Fruit fly (Drosophila melanogaster) whole organism, embryonic: ENCODE data around the gene CG8925.

Experiments
- Antp ChIP-seq: fragments of 200-800 bp; sonication (Bioruptor generic); optimal IDR thresholded peaks from 3 replicates; lab custom pipeline; 2016; ENCODE audit warnings: missing biosample characterization, missing genetic modification characterization
- Atf-2 ChIP-seq: fragments of 200-800 bp; sonication (Bioruptor generic); optimal IDR thresholded peaks from 2 replicates; lab custom pipeline; 2016; ENCODE audit warnings: missing biosample characterization, missing genetic modification characterization
- BEAF-32 ChIP-seq: fragments of 200-800 bp; sonication (Bioruptor generic); optimal IDR thresholded peaks from 3 replicates; lab custom pipeline; 2017; ENCODE audit warnings: missing biosample characterization, missing genetic modification characterization, mild to moderate bottlenecking, moderate library complexity, missing genetic modification reagents
- Bgb ChIP-seq: fragments of 200-800 bp; sonication (Bioruptor generic); IDR thresholded peaks from 2 replicates; pipeline ENCODE4 v1.3.6; 2022; ENCODE audit warnings: missing biosample characterization, missing genetic modification characterization; ENCODE audit not compliant: partially characterized antibody
- CG10366 ChIP-seq: fragments of 200-800 bp; sonication (Bioruptor generic); IDR thresholded peaks from 2 replicates; pipeline ENCODE4 v1.3.6; 2022; ENCODE audit warnings: missing biosample characterization, missing genetic modification characterization
- CG11560 ChIP-seq: fragments of 200-800 bp; sonication (Bioruptor generic); IDR thresholded peaks from 3 replicates; pipeline ENCODE4 v1.3.6; 2022; ENCODE audit warnings: missing biosample characterization, missing genetic modification characterization
- CG13287 ChIP-seq: fragments of 200-800 bp; sonication (Bioruptor generic); IDR thresholded peaks from 2 replicates; pipeline ENCODE4 v1.3.6; 2022; ENCODE audit warnings: missing biosample characterization, missing genetic modification characterization; ENCODE audit not compliant: partially characterized antibody
- CG13296 ChIP-seq: fragments of 200-800 bp; sonication (Bioruptor generic); optimal IDR thresholded peaks from 3 replicates; lab custom pipeline; 2018; ENCODE audit warnings: missing biosample characterization, mild to moderate bottlenecking, missing genetic modification characterization
- CG13775 ChIP-seq: fragments of 200-800 bp; sonication (Bioruptor generic); optimal IDR thresholded peaks from 3 replicates; lab custom pipeline; 2017; ENCODE audit warnings: missing biosample characterization, mild to moderate bottlenecking, missing genetic modification characterization
- CG17328 ChIP-seq: fragments of 200-800 bp; sonication (Bioruptor generic); IDR thresholded peaks from 2 replicates; pipeline ENCODE4 v1.3.6; 2022; ENCODE audit warnings: missing biosample characterization, missing genetic modification characterization
- CG17568 ChIP-seq: fragments of 200-800 bp; sonication (Bioruptor generic); optimal IDR thresholded peaks from 2 replicates; lab custom pipeline; 2018; ENCODE audit warnings: missing biosample characterization, mild to moderate bottlenecking, missing genetic modification characterization, moderate library complexity
- CG18619 ChIP-seq: fragments of 200-800 bp; sonication (Bioruptor generic); optimal IDR thresholded peaks from 3 replicates; lab custom pipeline; 2017; ENCODE audit warnings: missing biosample characterization, mild to moderate bottlenecking, missing genetic modification characterization
- CG30020 ChIP-seq: fragments of 200-800 bp; optimal IDR thresholded peaks from 2 replicates; lab custom pipeline; 2019; ENCODE audit warnings: missing biosample characterization, mild to moderate bottlenecking, missing genetic modification characterization, moderate library complexity
- CG32772 ChIP-seq: fragments of 200-800 bp; sonication (Bioruptor generic); IDR thresholded peaks from 2 replicates; pipeline ENCODE4 v1.3.6; 2022; ENCODE audit warnings: missing biosample characterization, missing genetic modification characterization
- CG4328 ChIP-seq: fragments of 200-800 bp; sonication (Bioruptor generic); optimal IDR thresholded peaks from 3 replicates; lab custom pipeline; 2017; ENCODE audit warnings: missing biosample characterization, missing genetic modification reagents, missing genetic modification characterization
- CG4820 ChIP-seq: fragments of 200-800 bp; sonication (Bioruptor generic); optimal IDR thresholded peaks from 3 replicates; lab custom pipeline; 2016; ENCODE audit warnings: missing biosample characterization, missing genetic modification characterization
- CG6765 ChIP-seq: fragments of 200-800 bp; sonication (Bioruptor generic); optimal IDR thresholded peaks from 3 replicates; lab custom pipeline; 2017; ENCODE audit warnings: missing biosample characterization, mild to moderate bottlenecking, missing genetic modification characterization
- CG6813 ChIP-seq: fragments of 200-800 bp; sonication (Bioruptor generic); optimal IDR thresholded peaks from 2 replicates; lab custom pipeline; 2017; ENCODE audit warnings: missing biosample characterization, missing genetic modification characterization, mild to moderate bottlenecking, moderate library complexity, missing genetic modification reagents
- CG7963 ChIP-seq: fragments of 200-800 bp; sonication (Bioruptor generic); IDR thresholded peaks from 3 replicates; pipeline ENCODE4 v1.3.6; 2022; ENCODE audit warnings: missing biosample characterization, missing genetic modification characterization; ENCODE audit not compliant: partially characterized antibody
- CG8924 ChIP-seq: fragments of 200-800 bp; optimal IDR thresholded peaks from 3 replicates; lab custom pipeline; 2019; ENCODE audit warnings: missing biosample characterization, mild to moderate bottlenecking, missing genetic modification characterization, moderate library complexity
- CG8944 ChIP-seq: fragments of 200-800 bp; sonication (Bioruptor generic); optimal IDR thresholded peaks from 3 replicates; lab custom pipeline; 2016; ENCODE audit warnings: missing biosample characterization, missing genetic modification characterization
- D19A ChIP-seq: fragments of 200-800 bp; optimal IDR thresholded peaks from 3 replicates; lab custom pipeline; 2019; ENCODE audit warnings: missing biosample characterization, mild to moderate bottlenecking, missing genetic modification characterization, moderate library complexity
- Dad ChIP-seq: fragments of 200-800 bp; sonication (Bioruptor generic); optimal IDR thresholded peaks from 3 replicates; lab custom pipeline; 2016; ENCODE audit warnings: missing biosample characterization, missing genetic modification characterization
- Dll ChIP-seq: fragments of 200-800 bp; sonication (Bioruptor generic); IDR thresholded peaks from 4 replicates; pipeline ENCODE4 v1.3.6; 2022; ENCODE audit warnings: missing biosample characterization, missing genetic modification characterization; ENCODE audit not compliant: partially characterized antibody
- Doc3 ChIP-seq: fragments of 200-800 bp; sonication (Bioruptor generic); IDR thresholded peaks from 3 replicates; pipeline ENCODE4 v1.3.6; 2022; ENCODE audit warnings: missing biosample characterization, missing genetic modification characterization; ENCODE audit not compliant: partially characterized antibody
- Fer2 ChIP-seq: fragments of 200-800 bp; sonication (Bioruptor generic); optimal IDR thresholded peaks from 2 replicates; lab custom pipeline; 2018; ENCODE audit warnings: missing biosample characterization, mild to moderate bottlenecking, missing genetic modification characterization, moderate library complexity
- Fer3 ChIP-seq: fragments of 200-800 bp; sonication (Bioruptor generic); optimal IDR thresholded peaks from 2 replicates; lab custom pipeline; 2018; ENCODE audit warnings: missing biosample characterization, mild to moderate bottlenecking, missing genetic modification characterization, moderate library complexity
- Hr51 ChIP-seq, 2 experiments: fragments of 200-800 bp; sonication (Bioruptor generic); optimal IDR thresholded peaks; 2 replicates in 1 of 2; 3 replicates in 1 of 2; lab custom pipeline; 2016 to 2018; ENCODE audit warnings: missing biosample characterization in 2 of 2, missing genetic modification characterization in 2 of 2, mild to moderate bottlenecking in 1 of 2, moderate library complexity in 1 of 2
- Mes4 ChIP-seq: fragments of 200-800 bp; sonication (Bioruptor generic); optimal IDR thresholded peaks from 2 replicates; lab custom pipeline; 2016; ENCODE audit warnings: missing biosample characterization, missing genetic modification characterization
- cas ChIP-seq: fragments of 200-800 bp; sonication (Bioruptor generic); IDR thresholded peaks from 2 replicates; pipeline ENCODE4 v1.3.6; 2022; ENCODE audit warnings: missing biosample characterization, missing genetic modification characterization
- da ChIP-seq: fragments of 200-800 bp; sonication (Bioruptor generic); optimal IDR thresholded peaks from 2 replicates; lab custom pipeline; 2016; ENCODE audit warnings: missing biosample characterization, missing genetic modification characterization
- dysf ChIP-seq: fragments of 200-800 bp; sonication (Bioruptor generic); IDR thresholded peaks from 3 replicates; pipeline ENCODE4 v1.3.6; 2022; ENCODE audit warnings: missing biosample characterization, missing genetic modification characterization
- ewg ChIP-seq: fragments of 200-800 bp; sonication (Bioruptor generic); optimal IDR thresholded peaks from 3 replicates; lab custom pipeline; 2017; ENCODE audit warnings: mild to moderate bottlenecking, missing biosample characterization, missing genetic modification reagents, missing genetic modification characterization
- gem ChIP-seq: fragments of 200-800 bp; sonication (Bioruptor generic); optimal IDR thresholded peaks from 2 replicates; lab custom pipeline; 2019; ENCODE audit warnings: missing biosample characterization, mild to moderate bottlenecking, missing genetic modification characterization, moderate library complexity
- insv ChIP-seq, 2 experiments: fragments of 200-800 bp; sonication (Bioruptor generic); optimal IDR thresholded peaks; 3 replicates each; lab custom pipeline; 2016 to 2018; ENCODE audit warnings: missing biosample characterization in 2 of 2, missing genetic modification characterization in 2 of 2
- inv ChIP-seq: fragments of 200-800 bp; sonication (Bioruptor generic); IDR thresholded peaks from 2 replicates; pipeline ENCODE4 v1.3.6; 2022; ENCODE audit warnings: missing biosample characterization, missing genetic modification characterization; ENCODE audit not compliant: partially characterized antibody
- ken ChIP-seq: fragments of 200-800 bp; sonication (Bioruptor generic); IDR thresholded peaks from 3 replicates; pipeline ENCODE4 v1.3.6; 2022; ENCODE audit warnings: missing biosample characterization, missing genetic modification characterization
- mam ChIP-seq: fragments of 200-800 bp; sonication (Bioruptor generic); optimal IDR thresholded peaks from 3 replicates; lab custom pipeline; 2016; ENCODE audit warnings: missing biosample characterization, missing genetic modification characterization
- nerfin-2 ChIP-seq: fragments of 200-800 bp; sonication (Bioruptor generic); IDR thresholded peaks from 2 replicates; pipeline ENCODE4 v1.3.6; 2022; ENCODE audit warnings: missing biosample characterization, missing genetic modification characterization; ENCODE audit not compliant: partially characterized antibody
- peb ChIP-seq: fragments of 200-800 bp; sonication (Bioruptor generic); IDR thresholded peaks from 2 replicates; pipeline ENCODE4 v1.3.6; 2022; ENCODE audit warnings: missing biosample characterization, missing genetic modification characterization
- prd ChIP-seq, 3 experiments: fragments of >200 bp in 2 of 3; fragments of 200-800 bp in 1 of 3; sonication (Bioruptor generic) in 1 of 3; optimal IDR thresholded peaks in 2 of 3; IDR thresholded peaks in 1 of 3; 2 replicates in 2 of 3; 3 replicates in 1 of 3; pipeline versions ENCODE4 v1.3.6 to Lab custom; 2017 to 2022; ENCODE audit warnings: missing biosample characterization in 1 of 3, missing genetic modification characterization in 1 of 3
- sd ChIP-seq: fragments of 200-800 bp; sonication (Bioruptor generic); optimal IDR thresholded peaks from 3 replicates; lab custom pipeline; 2018; ENCODE audit warnings: missing biosample characterization, mild to moderate bottlenecking, missing genetic modification characterization, moderate library complexity
- sens ChIP-seq: fragments of 200-800 bp; sonication (Bioruptor generic); peaks from one replicate; lab custom pipeline; 2016; ENCODE audit warnings: missing biosample characterization, missing genetic modification characterization
- sr ChIP-seq: fragments of 200-800 bp; sonication (Bioruptor generic); IDR thresholded peaks from 3 replicates; pipeline ENCODE4 v1.3.6; 2022; ENCODE audit warnings: missing biosample characterization, missing genetic modification characterization
- ttk ChIP-seq: fragments of 200-800 bp; sonication (Bioruptor generic); IDR thresholded peaks from 2 replicates; pipeline ENCODE4 v2.1.2; 2022; ENCODE audit warnings: missing biosample characterization, missing genetic modification characterization
- wdn ChIP-seq: fragments of 200-800 bp; sonication (Bioruptor generic); IDR thresholded peaks from 2 replicates; pipeline ENCODE4 v1.3.6; 2022; ENCODE audit warnings: missing biosample characterization, missing genetic modification characterization
- zf30C ChIP-seq: fragments of 200-800 bp; sonication (Bioruptor generic); optimal IDR thresholded peaks from 3 replicates; lab custom pipeline; 2018; ENCODE audit warnings: missing biosample characterization, mild to moderate bottlenecking, missing genetic modification characterization

The CG8925 gene

DNA sequence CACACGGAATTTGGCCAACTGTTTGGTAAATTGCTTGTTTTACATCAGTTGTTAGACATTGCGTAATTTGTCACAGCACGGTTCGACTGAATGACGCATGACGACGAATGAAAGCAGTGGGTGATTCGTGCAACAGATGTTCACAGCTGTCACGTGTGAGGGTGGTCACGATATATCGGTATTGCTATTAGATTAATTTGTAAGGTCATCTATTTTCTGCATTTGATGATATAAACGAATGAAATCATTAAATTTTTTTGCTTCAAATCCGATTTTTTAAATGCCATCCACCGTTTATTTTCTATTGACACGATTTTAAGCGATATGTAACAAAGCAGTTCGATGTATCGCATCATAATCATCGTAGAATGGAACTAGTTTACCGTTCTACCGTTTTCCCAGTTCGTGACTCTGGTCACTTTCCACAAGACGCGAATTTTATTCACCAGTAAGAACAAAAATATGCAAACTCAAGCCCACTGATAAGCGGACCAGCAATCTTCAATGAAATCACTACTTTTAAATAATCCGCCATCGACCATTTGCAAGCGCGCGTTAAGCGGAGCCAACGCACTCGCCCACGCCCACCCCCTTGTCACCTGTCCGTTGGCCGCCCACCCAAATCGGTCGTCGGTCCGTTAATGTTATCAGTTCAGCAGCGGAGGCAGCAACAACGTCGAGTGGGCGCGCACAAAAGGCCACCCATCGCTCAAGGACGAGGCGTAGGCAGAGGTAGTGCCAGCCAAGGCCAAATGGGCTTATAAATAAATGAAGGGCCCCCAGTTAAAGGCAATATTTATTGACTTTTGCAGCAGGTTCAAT lies 24.9 kb upstream of the CG8925 start, which contains the start of the genes Mic26-27 and CG5916 (continued):
- peak; percentile 78 for TF ChIP-seq mam
- TF ChIP-seq CG17568 (GFP tag; lab: Kevin White, UChicago), result no peak
- TF ChIP-seq CG6813 (GFP tag; lab: Kevin White, UChicago), result peak; percentile 14
- no peak for TF ChIP-seq zf30C (GFP tag; lab: Kevin White, UChicago)
- TF ChIP-seq cas (GFP tag; lab: Robert Waterston, UW), result peak; percentile 24; the same call in 1 of the 2 replicates
- TF ChIP-seq dysf, result peak; percentile 93
- TF ChIP-seq gem (tag; lab: Kevin White, UChicago), result peak; percentile 94
- TF ChIP-seq CG10366, result peak; percentile 89
- peak; percentile 100 for TF ChIP-seq CG13287 (GFP tag; lab: Robert Waterston, UW)
- peak; percentile 90 for TF ChIP-seq sr (GFP tag; lab: Robert Waterston, UW)
- no peak for TF ChIP-seq prd (optimal IDR thresholded peaks at IDR 0.05; lab: Kevin White, UChicago)
- peak; percentile 92 for TF ChIP-seq prd (GFP tag; IDR thresholded peaks at IDR 0.05; lab: Robert Waterston, UW)
- TF ChIP-seq D19A (tag; lab: Kevin White, UChicago), result no peak
- TF ChIP-seq wdn (GFP tag; lab: Robert Waterston, UW), result peak; percentile 41; the same call in 1 of the 2 replicates
- peak; percentile 80 for TF ChIP-seq CG8944
- TF ChIP-seq CG17328 (GFP tag; lab: Robert Waterston, UW), result peak; percentile 64; the same call in 1 of the 2 replicates
- peak; percentile 17 for TF ChIP-seq Fer3 (tag; lab: Kevin White, UChicago)
- TF ChIP-seq Mes4, result peak; percentile 81
- TF ChIP-seq CG7963 (GFP tag; lab: Robert Waterston, UW), result peak; percentile 92
- TF ChIP-seq Antp, result peak; percentile 79
- peak; percentile 95 for TF ChIP-seq ken (GFP tag; lab: Robert Waterston, UW)
- TF ChIP-seq Doc3 (GFP tag; lab: Robert Waterston, UW), result peak; percentile 100
- no peak for TF ChIP-seq CG13296 (GFP tag; lab: Kevin White, UChicago)
- TF ChIP-seq CG18619, result peak; percentile 75
- TF ChIP-seq inv (GFP tag; lab: Robert Waterston, UW), result peak; percentile 100
- peak; percentile 100 for TF ChIP-seq BEAF-32 (GFP tag; lab: Kevin White, UChicago)
- TF ChIP-seq CG8924, result peak; percentile 84
- peak; percentile 90 for TF ChIP-seq da (GFP tag; lab: Kevin White, UChicago)
- TF ChIP-seq Atf-2, result peak; percentile 64
- peak; percentile 49; the same call in 1 of the 2 replicates for TF ChIP-seq peb
- peak; percentile 46 for TF ChIP-seq Fer2 (tag; lab: Kevin White, UChicago)
- peak; percentile 100 for TF ChIP-seq nerfin-2 (GFP tag; lab: Robert Waterston, UW)
- no peak for TF ChIP-seq CG6765 (GFP tag; lab: Kevin White, UChicago)
- peak; percentile 79 for TF ChIP-seq ewg (GFP tag; lab: Kevin White, UChicago)
- TF ChIP-seq CG13775 (GFP tag; lab: Kevin White, UChicago), result peak; percentile 97
- peak; percentile 80 for TF ChIP-seq CG30020 (tag; lab: Kevin White, UChicago)
- TF ChIP-seq sd (tag; lab: Kevin White, UChicago), result peak; percentile 52
- peak; percentile 100 for TF ChIP-seq Dll (GFP tag; lab: Robert Waterston, UW)
- peak; percentile 94 for TF ChIP-seq sens (GFP tag; lab: Kevin White, UChicago)
- peak; percentile 47 for TF ChIP-seq CG4328 (GFP tag; lab: Kevin White, UChicago)
- TF ChIP-seq Dad (GFP tag; lab: Kevin White, UChicago), result peak; percentile 64
- peak; percentile 68 to 84 for TF ChIP-seq Hr51 (GFP tag; optimal IDR thresholded peaks at IDR 0.05; lab: Kevin White, UChicago)
- TF ChIP-seq insv (GFP tag; optimal IDR thresholded peaks at IDR 0.05; lab: Kevin White, UChicago), result peak in 1 of 2 experiments; percentile 8
- peak; percentile 99 for TF ChIP-seq Bgb (GFP tag; lab: Robert Waterston, UW)
- TF ChIP-seq CG4820 (GFP tag; lab: Kevin White, UChicago), result peak; percentile 79
- peak; percentile 77 for TF ChIP-seq ttk
- TF ChIP-seq CG32772, result peak; percentile 88
- TF ChIP-seq CG11560 (tag; lab: Robert Waterston, UW), result peak; percentile 51; the same call in 2 of the 3 replicates
